Fruit fly (Drosophila melanogaster): ENCODE measurements around the gene Arf1.

Arf1 gene

dm6 chr3L:22871845-22872361 lies at the start of gene Arf1, which contains the start of gene CG11109 (continued):
- TF ChIP-seq CG3995 (GFP tag; optimal IDR thresholded peaks at IDR 0.05), result peak; percentile 83
- no peak for TF ChIP-seq Hmx (GFP tag; optimal IDR thresholded peaks at IDR 0.05)
- peak; percentile 38; the same call in 1 of the 2 replicates for TF ChIP-seq slbo (GFP tag; IDR thresholded peaks at IDR 0.05)
- TF ChIP-seq CG42726 (GFP tag; IDR thresholded peaks at IDR 0.05; ENCODE audit: partially characterized antibody), result peak; percentile 74
- no peak for TF ChIP-seq hkb (optimal IDR thresholded peaks at IDR 0.05)
- TF ChIP-seq hkb (GFP tag; IDR thresholded peaks at IDR 0.05), result no peak
- TF ChIP-seq pfk (GFP tag; optimal IDR thresholded peaks at IDR 0.05), result peak; percentile 19
- no peak for TF ChIP-seq lab (GFP tag; optimal IDR thresholded peaks at IDR 0.05)
- TF ChIP-seq Doc2 (GFP tag; IDR thresholded peaks at IDR 0.05), result no peak
- TF ChIP-seq CG2116 (GFP tag; optimal IDR thresholded peaks at IDR 0.05), result peak; percentile 76
- no peak for TF ChIP-seq CG12104 (GFP tag; optimal IDR thresholded peaks at IDR 0.05)
- no peak for TF ChIP-seq CkIIα-i1 (GFP tag; IDR thresholded peaks at IDR 0.05)
- peak; percentile 68 for TF ChIP-seq HmgZ (tag; optimal IDR thresholded peaks at IDR 0.05)
- TF ChIP-seq CG8924 (tag; optimal IDR thresholded peaks at IDR 0.05), result peak; percentile 30
- no peak for TF ChIP-seq zf30C (GFP tag; optimal IDR thresholded peaks at IDR 0.05)

dm6 chr3L:22909914-22910541 lies 38.0 kb upstream of the Arf1 start, which contains the start of gene CG12768:
Gene CG12768, plus strand, starts transcription at chr3L:22910491.
- peak; percentile 41 for TF ChIP-seq dmrt99B (tag; optimal IDR thresholded peaks at IDR 0.05)
- TF ChIP-seq Pdp1 (GFP tag; optimal IDR thresholded peaks at IDR 0.05), result no peak
- TF ChIP-seq CG11093 (GFP tag; IDR thresholded peaks at IDR 0.05), result no peak
- TF ChIP-seq CG15269 (tag; optimal IDR thresholded peaks at IDR 0.05), result peak; percentile 9
- TF ChIP-seq CG10267 (tag; optimal IDR thresholded peaks at IDR 0.05), result peak; percentile 43
- TF ChIP-seq CG8924 (tag; optimal IDR thresholded peaks at IDR 0.05), result peak; percentile 44
- 0 out of 3 replicates have a peak, but pooled peaks have one; percentile 31 for TF ChIP-seq row (GFP tag; IDR thresholded peaks at IDR 0.05)
- TF ChIP-seq lola (GFP tag; optimal IDR thresholded peaks at IDR 0.05), result peak in 1 of 3 experiments; percentile 52
- TF ChIP-seq HLHmδ (GFP tag; optimal IDR thresholded peaks at IDR 0.05), result no peak
- TF ChIP-seq CG11247 (GFP tag; IDR thresholded peaks at IDR 0.05), result no peak
- TF ChIP-seq CG1603 (tag; optimal IDR thresholded peaks at IDR 0.05), result no peak
- TF ChIP-seq CoRest (tag; optimal IDR thresholded peaks at IDR 0.05), result peak; percentile 35
- TF ChIP-seq CG13775 (GFP tag; optimal IDR thresholded peaks at IDR 0.05), result peak; percentile 36
- TF ChIP-seq CG5953 (GFP tag; IDR thresholded peaks at IDR 0.05), result 0 out of 2 replicates have a peak, but pooled peaks have one; percentile 5
- no peak for TF ChIP-seq mld (GFP tag; IDR thresholded peaks at IDR 0.05; ENCODE audit: partially characterized antibody)
- peak; percentile 36 for TF ChIP-seq Asciz (GFP tag; optimal IDR thresholded peaks at IDR 0.05)
- TF ChIP-seq Six4 (GFP tag; optimal IDR thresholded peaks at IDR 0.05), result no peak
- no peak for TF ChIP-seq hkb (optimal IDR thresholded peaks at IDR 0.05)
- no peak for TF ChIP-seq hkb (GFP tag; IDR thresholded peaks at IDR 0.05)
- no peak for TF ChIP-seq seq (GFP tag; IDR thresholded peaks at IDR 0.05)
- no peak for TF ChIP-seq da (GFP tag; optimal IDR thresholded peaks at IDR 0.05)
- TF ChIP-seq gsb-n (tag; optimal IDR thresholded peaks at IDR 0.05), result peak; percentile 17
- no peak for TF ChIP-seq rib (GFP tag; IDR thresholded peaks at IDR 0.05)
- no peak for TF ChIP-seq CG43689 (GFP tag; IDR thresholded peaks at IDR 0.05)
- TF ChIP-seq Optix (GFP tag; IDR thresholded peaks at IDR 0.05), result no peak
- TF ChIP-seq grau (tag; optimal IDR thresholded peaks at IDR 0.05), result peak; percentile 54
- no peak for TF ChIP-seq CG9932 (GFP tag; IDR thresholded peaks at IDR 0.05)
- no peak for TF ChIP-seq Doc2 (GFP tag; IDR thresholded peaks at IDR 0.05)
- TF ChIP-seq tin (GFP tag; optimal IDR thresholded peaks at IDR 0.05), result no peak
- peak; percentile 87 for TF ChIP-seq CG4360 (GFP tag; IDR thresholded peaks at IDR 0.05)
- TF ChIP-seq CG14441 (GFP tag; IDR thresholded peaks at IDR 0.05), result no peak
- peak; percentile 61 for TF ChIP-seq gem (tag; optimal IDR thresholded peaks at IDR 0.05)
- no peak for TF ChIP-seq GATAe (GFP tag; conservative IDR thresholded peaks at IDR 0.05)
- TF ChIP-seq Ravus (GFP tag; IDR thresholded peaks at IDR 0.05), result no peak
- no peak for TF ChIP-seq H2.0 (GFP tag; IDR thresholded peaks at IDR 0.05)
- TF ChIP-seq dmrt11E (tag; optimal IDR thresholded peaks at IDR 0.05), result peak; percentile 8
- no peak for TF ChIP-seq CG32767 (GFP tag; IDR thresholded peaks at IDR 0.05)

All from whole organism, embryonic.